Worm (Caenorhabditis elegans): ENCODE measurements around the gene F33D4.4.

DNA sequence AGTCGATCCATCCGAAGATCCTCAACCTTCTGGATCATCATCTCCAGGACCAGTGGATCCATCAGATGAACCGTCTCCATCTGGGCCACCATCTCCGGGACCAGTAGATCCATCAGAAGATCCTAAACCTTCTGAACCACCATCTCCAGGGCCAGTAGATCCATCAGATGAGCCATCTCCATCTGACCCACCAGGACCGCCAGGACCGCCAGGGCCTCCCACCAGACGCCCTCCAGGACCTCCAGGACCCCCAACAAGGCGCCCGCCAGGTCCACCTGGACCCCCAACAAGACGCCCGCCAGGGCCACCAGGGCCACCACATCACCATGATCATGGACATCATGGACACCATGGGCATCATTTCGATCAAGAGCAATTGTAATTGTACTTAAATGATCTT, 20.6 kb upstream of the F33D4.4 start:
- TF ChIP-seq tab-1 (GFP tag; IDR thresholded peaks at IDR 0.05): no peak
- TF ChIP-seq med-1 (GFP tag; optimal IDR thresholded peaks at IDR 0.05; ENCODE audit: insufficient read depth): no peak
- TF ChIP-seq ref-1 (GFP tag; conservative IDR thresholded peaks at IDR 0.05): no peak
- no peak for TF ChIP-seq cog-1 (tag; optimal IDR thresholded peaks at IDR 0.05)
- no peak for TF ChIP-seq klf-2 (GFP tag; conservative IDR thresholded peaks at IDR 0.05)
- no peak for TF ChIP-seq flt-1 (GFP tag; IDR thresholded peaks at IDR 0.05)
